Fruit fly (Drosophila melanogaster) whole organism, pupa: ENCODE measurements around the gene CG9297.

Source experiments
- CG8159 ChIP-seq: fragments of 200-800 bp; sonication (Bioruptor generic); optimal IDR thresholded peaks from 3 replicates; lab custom pipeline; 2018; ENCODE audit warnings: missing biosample characterization, mild to moderate bottlenecking, missing genetic modification characterization, moderate library complexity
- D1 ChIP-seq: fragments of 200-800 bp; sonication (Bioruptor generic); optimal IDR thresholded peaks from 2 replicates; lab custom pipeline; 2018; ENCODE audit warnings: missing biosample characterization, mild to moderate bottlenecking, missing genetic modification characterization, moderate library complexity

- TF ChIP-seq CG8159 (tag; lab: Kevin White, UChicago), result peak; percentile 34
- TF ChIP-seq D1 (tag; lab: Kevin White, UChicago), result no peak
Measured at dm6 chr3R:13816375-13816711, 45.0 kb downstream of the CG9297 start.
